Fruit fly (Drosophila melanogaster): ENCODE measurements around the gene Xport-A.
A peak's percentile ranks its signal among the peaks of the same experiment; 100 is the strongest.

The Xport-A gene

DNA sequence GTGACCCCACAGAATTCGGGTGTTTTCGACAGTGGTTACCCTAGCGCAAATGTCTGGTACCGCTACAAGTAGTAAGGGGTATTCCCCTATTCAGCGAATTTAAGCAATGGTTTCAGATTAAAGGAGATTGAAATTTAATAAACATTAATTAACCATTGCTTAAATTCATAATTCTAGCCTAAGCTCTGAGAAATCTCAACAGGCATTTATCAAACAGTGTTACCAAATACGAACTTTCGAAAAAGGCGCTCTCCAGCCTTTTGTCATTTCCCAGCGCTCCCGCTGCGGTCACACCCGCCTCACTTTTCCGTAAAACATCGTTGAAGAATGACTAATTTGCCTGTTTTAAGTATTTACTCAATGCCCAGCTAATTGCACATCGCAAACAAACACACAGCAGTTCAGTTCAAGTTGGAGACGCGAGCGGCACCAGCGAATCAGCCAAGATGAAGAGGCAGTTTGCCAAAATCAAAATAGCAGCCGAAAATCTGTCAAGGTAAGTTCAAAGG, 10.3 kb downstream of the Xport-A start, which contains the start of the genes Surf6 and RhoGAP92B (continued):
- TF ChIP-seq amos (GFP tag; IDR thresholded peaks at IDR 0.05; ENCODE audit: partially characterized antibody) = peak; percentile 41; the same call in 1 of the 2 replicates
- no peak for TF ChIP-seq Bgb (GFP tag; IDR thresholded peaks at IDR 0.05; ENCODE audit: partially characterized antibody)
- TF ChIP-seq HLH4C (GFP tag; IDR thresholded peaks at IDR 0.05; ENCODE audit: partially characterized antibody) = peak; percentile 59; the same call in 1 of the 3 replicates
- peak; percentile 53; the same call in 1 of the 3 replicates for TF ChIP-seq so (GFP tag; IDR thresholded peaks at IDR 0.05)
- peak; percentile 22 for TF ChIP-seq CG12769 (tag; optimal IDR thresholded peaks at IDR 0.05)
- no peak for TF ChIP-seq CG34422 (GFP tag; IDR thresholded peaks at IDR 0.05)
- TF ChIP-seq Dll (GFP tag; IDR thresholded peaks at IDR 0.05; ENCODE audit: partially characterized antibody) = peak; percentile 42; the same call in 2 of the 4 replicates
- peak; percentile 39 for TF ChIP-seq CG33557 (GFP tag; optimal IDR thresholded peaks at IDR 0.05)
- no peak for TF ChIP-seq CG7963 (GFP tag; IDR thresholded peaks at IDR 0.05; ENCODE audit: partially characterized antibody)
- TF ChIP-seq wor (GFP tag; IDR thresholded peaks at IDR 0.05) = no peak
- no peak for TF ChIP-seq CG11247 (GFP tag; IDR thresholded peaks at IDR 0.05)
- peak; percentile 40 for TF ChIP-seq slp2 (GFP tag; optimal IDR thresholded peaks at IDR 0.05)
- TF ChIP-seq twi (tag; optimal IDR thresholded peaks at IDR 0.05) = peak; percentile 38
- TF ChIP-seq CG42726 (GFP tag; IDR thresholded peaks at IDR 0.05; ENCODE audit: partially characterized antibody) = no peak; the same call in 1 of the 2 replicates
- peak; percentile 49 for TF ChIP-seq CG31365 (tag; optimal IDR thresholded peaks at IDR 0.05)
- TF ChIP-seq pnt (GFP tag; optimal IDR thresholded peaks at IDR 0.05) = no peak
- TF ChIP-seq sim (GFP tag; IDR thresholded peaks at IDR 0.05) = 0 out of 2 replicates have a peak, but pooled peaks have one; percentile 8
- TF ChIP-seq Vsx1 (GFP tag; optimal IDR thresholded peaks at IDR 0.05) = peak; percentile 70
- TF ChIP-seq CG18011 (GFP tag; optimal IDR thresholded peaks at IDR 0.05) = peak; percentile 28
- TF ChIP-seq CG34376 (GFP tag; optimal IDR thresholded peaks at IDR 0.05) = peak; percentile 82
- peak; percentile 57 for TF ChIP-seq CG6689 (GFP tag; IDR thresholded peaks at IDR 0.05)
- no peak; the same call in 1 of the 2 replicates for TF ChIP-seq chm (GFP tag; IDR thresholded peaks at IDR 0.05)
- TF ChIP-seq kay (GFP tag; optimal IDR thresholded peaks at IDR 0.05) = peak; percentile 75
- 0 out of 2 replicates have a peak, but pooled peaks have one; percentile 20 for TF ChIP-seq ssp (GFP tag; IDR thresholded peaks at IDR 0.05)
- peak; percentile 35; the same call in 1 of the 3 replicates for TF ChIP-seq Aef1 (GFP tag; IDR thresholded peaks at IDR 0.05)
- peak; percentile 68 for TF ChIP-seq CG10431 (GFP tag; optimal IDR thresholded peaks at IDR 0.05)
- peak; percentile 24 for TF ChIP-seq shn (GFP tag; optimal IDR thresholded peaks at IDR 0.05)
- peak; percentile 61 for TF ChIP-seq Chrac-16 (GFP tag; optimal IDR thresholded peaks at IDR 0.05)
- peak; percentile 9 for TF ChIP-seq fd96Cb (tag; optimal IDR thresholded peaks at IDR 0.05)
- TF ChIP-seq pan (optimal IDR thresholded peaks at IDR 0.05) = no peak
- peak in 1 of 2 experiments; percentile 30 for TF ChIP-seq pan (GFP tag; optimal IDR thresholded peaks at IDR 0.05 in 1 of 2, IDR thresholded peaks at IDR 0.05 in 1 of 2)
- no peak for TF ChIP-seq HLH3B (GFP tag; IDR thresholded peaks at IDR 0.05)
- peak; percentile 2 for TF ChIP-seq D19B (GFP tag; optimal IDR thresholded peaks at IDR 0.05)
- TF ChIP-seq CG13624 (GFP tag; optimal IDR thresholded peaks at IDR 0.05) = peak; percentile 73
- TF ChIP-seq CG15696 (tag; optimal IDR thresholded peaks at IDR 0.05) = peak; percentile 47
- peak; percentile 64 for TF ChIP-seq CG2678 (tag; optimal IDR thresholded peaks at IDR 0.05)
- TF ChIP-seq D19A (tag; optimal IDR thresholded peaks at IDR 0.05) = peak; percentile 38
- TF ChIP-seq hth (optimal IDR thresholded peaks at IDR 0.05) = no peak
- TF ChIP-seq Fer1 (GFP tag; optimal IDR thresholded peaks at IDR 0.05) = peak; percentile 79
- no peak for TF ChIP-seq D (optimal IDR thresholded peaks at IDR 0.05)
- TF ChIP-seq D (GFP tag; optimal IDR thresholded peaks at IDR 0.05) = peak; percentile 31
- 0 out of 3 replicates have a peak, but pooled peaks have one; percentile 41 for TF ChIP-seq Optix (GFP tag; IDR thresholded peaks at IDR 0.05)
- TF ChIP-seq NfI (GFP tag; optimal IDR thresholded peaks at IDR 0.05) = peak; percentile 64
- TF ChIP-seq ash1 (GFP tag; optimal IDR thresholded peaks at IDR 0.05) = no peak
- 0 out of 2 replicates have a peak, but pooled peaks have one; percentile 18 for TF ChIP-seq Ada2b (GFP tag; IDR thresholded peaks at IDR 0.05)
- peak; percentile 64 for TF ChIP-seq Dip3 (GFP tag; optimal IDR thresholded peaks at IDR 0.05)
- no peak for TF ChIP-seq Rx (GFP tag; IDR thresholded peaks at IDR 0.05)
- peak; percentile 57 for TF ChIP-seq CG7786 (GFP tag; optimal IDR thresholded peaks at IDR 0.05)
- TF ChIP-seq Nf-YC (tag; optimal IDR thresholded peaks at IDR 0.05) = peak; percentile 62
- peak; percentile 4 to 56 for TF ChIP-seq bsh (GFP tag; optimal IDR thresholded peaks at IDR 0.05)

All from whole organism, embryonic.